Fruit fly (Drosophila melanogaster) whole organism, embryonic: ENCODE results near the gene CG13920.
A peak's percentile ranks its signal among the peaks of the same experiment; 100 is the strongest.

Experiments
- Adf1 ChIP-seq: fragments of 200-800 bp; sonication (Bioruptor generic); IDR thresholded peaks from 2 replicates; pipeline ENCODE4 v1.3.6; 2022; ENCODE audit warnings: missing biosample characterization, missing genetic modification characterization
- Antp ChIP-seq: fragments of 200-800 bp; sonication (Bioruptor generic); optimal IDR thresholded peaks from 3 replicates; lab custom pipeline; 2016; ENCODE audit warnings: missing biosample characterization, missing genetic modification characterization
- CG10462 ChIP-seq: fragments of 200-800 bp; sonication (Bioruptor generic); optimal IDR thresholded peaks from 2 replicates; lab custom pipeline; 2016; ENCODE audit warnings: missing biosample characterization, missing genetic modification characterization
- CG10959 ChIP-seq: fragments of 200-800 bp; sonication (Bioruptor generic); IDR thresholded peaks from 2 replicates; pipeline ENCODE4 v1.3.6; 2022; ENCODE audit warnings: missing biosample characterization, missing genetic modification characterization
- CG11398 ChIP-seq: fragments of 200-800 bp; sonication (Bioruptor generic); optimal IDR thresholded peaks from 2 replicates; lab custom pipeline; 2016; ENCODE audit warnings: missing biosample characterization, missing genetic modification characterization
- CG11723 ChIP-seq: fragments of 200-800 bp; sonication (Bioruptor generic); optimal IDR thresholded peaks from 2 replicates; lab custom pipeline; 2017; ENCODE audit warnings: missing biosample characterization, mild to moderate bottlenecking, missing genetic modification characterization
- CG12236 ChIP-seq: fragments of 200-800 bp; sonication (Bioruptor generic); optimal IDR thresholded peaks from 2 replicates; lab custom pipeline; 2016; ENCODE audit warnings: missing biosample characterization, missing genetic modification characterization
- CG15696 ChIP-seq: fragments of 200-800 bp; sonication (Bioruptor generic); optimal IDR thresholded peaks from 2 replicates; lab custom pipeline; 2019; ENCODE audit warnings: missing biosample characterization, mild to moderate bottlenecking, missing genetic modification characterization, moderate library complexity
- CG16779 ChIP-seq: fragments of 200-800 bp; sonication (Bioruptor generic); IDR thresholded peaks from 2 replicates; pipeline ENCODE4 v1.3.6; 2022; ENCODE audit warnings: missing biosample characterization, missing genetic modification characterization
- CG3281 ChIP-seq: fragments of 200-800 bp; sonication (Bioruptor generic); optimal IDR thresholded peaks from 3 replicates; lab custom pipeline; 2017; ENCODE audit warnings: missing biosample characterization, mild to moderate bottlenecking, missing genetic modification characterization
- CG6254 ChIP-seq: fragments of 200-800 bp; sonication (Bioruptor generic); optimal IDR thresholded peaks from 3 replicates; lab custom pipeline; 2017; ENCODE audit warnings: mild to moderate bottlenecking, missing biosample characterization, missing genetic modification reagents, missing genetic modification characterization
- CG7786 ChIP-seq: fragments of 200-800 bp; sonication (Bioruptor generic); optimal IDR thresholded peaks from 2 replicates; lab custom pipeline; 2016; ENCODE audit warnings: missing biosample characterization, missing genetic modification characterization
- CG7987 ChIP-seq: fragments of 200-800 bp; sonication (Bioruptor generic); optimal IDR thresholded peaks from 2 replicates; lab custom pipeline; 2018; ENCODE audit warnings: missing biosample characterization, mild to moderate bottlenecking, missing genetic modification characterization, moderate library complexity
- CG8089 ChIP-seq: fragments of 200-800 bp; sonication (Bioruptor generic); optimal IDR thresholded peaks from 3 replicates; lab custom pipeline; 2016; ENCODE audit warnings: missing biosample characterization, missing genetic modification characterization
- CG8765 ChIP-seq: fragments of 200-800 bp; sonication (Bioruptor generic); IDR thresholded peaks from 2 replicates; pipeline ENCODE4 v1.3.6; 2022; ENCODE audit warnings: missing biosample characterization, missing genetic modification characterization
- CG9817 ChIP-seq: fragments of 200-800 bp; sonication (Bioruptor generic); optimal IDR thresholded peaks from 2 replicates; lab custom pipeline; 2018; ENCODE audit warnings: missing biosample characterization, mild to moderate bottlenecking, missing genetic modification characterization, moderate library complexity
- Chrac-16 ChIP-seq: fragments of 200-800 bp; sonication (Bioruptor generic); optimal IDR thresholded peaks from 3 replicates; lab custom pipeline; 2016; ENCODE audit warnings: missing biosample characterization, missing genetic modification characterization
- D ChIP-seq, 2 experiments: fragments of 200-800 bp in 1 of 2; fragments of >200 bp in 1 of 2; sonication (Bioruptor generic) in 1 of 2; optimal IDR thresholded peaks; 2 replicates in 1 of 2; 3 replicates in 1 of 2; lab custom pipeline; 2017; ENCODE audit warnings: mild to moderate bottlenecking in 1 of 2, missing biosample characterization in 1 of 2, missing genetic modification characterization in 1 of 2, missing genetic modification reagents in 1 of 2
- Dip2 ChIP-seq: fragments of 200-800 bp; sonication (Bioruptor generic); IDR thresholded peaks from 2 replicates; pipeline ENCODE4 v1.3.6; 2022; ENCODE audit warnings: missing biosample characterization, missing genetic modification characterization
- E2f1 ChIP-seq: fragments of 200-800 bp; sonication (Bioruptor generic); IDR thresholded peaks from 2 replicates; pipeline ENCODE4 v1.3.6; 2022; ENCODE audit warnings: missing biosample characterization, missing genetic modification characterization
- Eip74EF ChIP-seq, 2 experiments: fragments of 200-800 bp in 1 of 2; fragments of >200 bp in 1 of 2; sonication (Bioruptor generic) in 1 of 2; optimal IDR thresholded peaks; 2 replicates each; lab custom pipeline; 2017 to 2019; ENCODE audit warnings: missing biosample characterization in 2 of 2, missing genetic modification characterization in 2 of 2, mild to moderate bottlenecking in 1 of 2, moderate library complexity in 1 of 2
- Ets97D ChIP-seq: fragments of 200-800 bp; sonication (Bioruptor generic); optimal IDR thresholded peaks from 3 replicates; lab custom pipeline; 2016; ENCODE audit warnings: missing biosample characterization, missing genetic modification characterization
- H15 ChIP-seq: fragments of 200-800 bp; sonication (Bioruptor generic); IDR thresholded peaks from 3 replicates; pipeline ENCODE4 v1.3.6; 2022; ENCODE audit warnings: missing biosample characterization, missing genetic modification characterization
- Max ChIP-seq: fragments of 200-800 bp; sonication (Bioruptor generic); optimal IDR thresholded peaks from 2 replicates; lab custom pipeline; 2016; ENCODE audit warnings: missing biosample characterization, mild to moderate bottlenecking, missing genetic modification characterization
- Med ChIP-seq: fragments of 200-800 bp; sonication (Bioruptor generic); peaks from one replicate; lab custom pipeline; 2016; ENCODE audit warnings: missing biosample characterization, missing genetic modification characterization, mild to moderate bottlenecking, inconsistent platforms, moderate library complexity
- NK7.1 ChIP-seq: fragments of 200-800 bp; sonication (Bioruptor generic); optimal IDR thresholded peaks from 3 replicates; lab custom pipeline; 2016; ENCODE audit warnings: missing biosample characterization, missing genetic modification characterization
- Neu2 ChIP-seq: fragments of 200-800 bp; sonication (Bioruptor generic); optimal IDR thresholded peaks from 3 replicates; lab custom pipeline; 2016; ENCODE audit warnings: missing biosample characterization, missing genetic modification characterization, borderline replicate concordance
- Opbp ChIP-seq: fragments of 200-800 bp; sonication (Bioruptor generic); IDR thresholded peaks from 3 replicates; pipeline ENCODE4 v1.3.6; 2022; ENCODE audit warnings: missing biosample characterization, missing genetic modification characterization; ENCODE audit not compliant: partially characterized antibody
- Ravus ChIP-seq: fragments of 200-800 bp; sonication (Bioruptor generic); IDR thresholded peaks from 2 replicates; pipeline ENCODE4 v1.3.6; 2022; ENCODE audit warnings: missing biosample characterization, missing genetic modification characterization
- Scr ChIP-seq: fragments of 200-800 bp; sonication (Bioruptor generic); IDR thresholded peaks from 2 replicates; pipeline ENCODE4 v1.3.6; 2022; ENCODE audit warnings: missing biosample characterization, missing genetic modification characterization; ENCODE audit not compliant: partially characterized antibody
- YL-1 ChIP-seq: fragments of 200-800 bp; sonication (Bioruptor generic); optimal IDR thresholded peaks from 3 replicates; lab custom pipeline; 2017; ENCODE audit warnings: missing biosample characterization, mild to moderate bottlenecking, missing genetic modification characterization
- abd-A ChIP-seq: fragments of 200-800 bp; sonication (Bioruptor generic); optimal IDR thresholded peaks from 3 replicates; lab custom pipeline; 2019; ENCODE audit warnings: missing biosample characterization, mild to moderate bottlenecking, missing genetic modification characterization, moderate library complexity
- az2 ChIP-seq: fragments of 200-800 bp; sonication (Bioruptor generic); optimal IDR thresholded peaks from 3 replicates; lab custom pipeline; 2016; ENCODE audit warnings: missing biosample characterization, missing genetic modification characterization
- bowl ChIP-seq: fragments of 200-800 bp; sonication (Bioruptor generic); IDR thresholded peaks from 2 replicates; pipeline ENCODE4 v1.3.6; 2022; ENCODE audit warnings: missing biosample characterization, missing genetic modification characterization
- cg ChIP-seq: fragments of 200-800 bp; sonication (Bioruptor generic); optimal IDR thresholded peaks from 3 replicates; lab custom pipeline; 2019; ENCODE audit warnings: missing biosample characterization, mild to moderate bottlenecking, missing genetic modification characterization, moderate library complexity
- chif ChIP-seq, 2 experiments: fragments of 200-800 bp; sonication (Bioruptor generic); optimal IDR thresholded peaks; 3 replicates each; lab custom pipeline; 2016; ENCODE audit warnings: missing biosample characterization in 2 of 2, missing genetic modification characterization in 2 of 2
- gce ChIP-seq: fragments of 200-800 bp; sonication (Bioruptor generic); IDR thresholded peaks from 3 replicates; pipeline ENCODE4 v1.3.6; 2022; ENCODE audit warnings: missing biosample characterization, missing genetic modification characterization
- gcm2 ChIP-seq: fragments of 200-800 bp; sonication (Bioruptor generic); optimal IDR thresholded peaks from 2 replicates; lab custom pipeline; 2016; ENCODE audit warnings: missing biosample characterization, missing genetic modification characterization
- gem ChIP-seq: fragments of 200-800 bp; sonication (Bioruptor generic); optimal IDR thresholded peaks from 2 replicates; lab custom pipeline; 2019; ENCODE audit warnings: missing biosample characterization, mild to moderate bottlenecking, missing genetic modification characterization, moderate library complexity
- gfzf ChIP-seq: fragments of 200-800 bp; sonication (Bioruptor generic); optimal IDR thresholded peaks from 2 replicates; lab custom pipeline; 2016; ENCODE audit warnings: missing biosample characterization, mild to moderate bottlenecking, missing genetic modification characterization, moderate library complexity
- gsb-n ChIP-seq: fragments of 200-800 bp; sonication (Bioruptor generic); optimal IDR thresholded peaks from 3 replicates; lab custom pipeline; 2018; ENCODE audit warnings: missing biosample characterization, mild to moderate bottlenecking, missing genetic modification characterization
- h ChIP-seq: fragments of >200 bp; optimal IDR thresholded peaks from 2 replicates; lab custom pipeline; 2017
- hth ChIP-seq: fragments of >200 bp; optimal IDR thresholded peaks from 2 replicates; lab custom pipeline; 2017; ENCODE audit warnings: inconsistent platforms
- kay ChIP-seq: fragments of 200-800 bp; sonication (Bioruptor generic); optimal IDR thresholded peaks from 2 replicates; lab custom pipeline; 2016; ENCODE audit warnings: missing biosample characterization, missing genetic modification characterization
- maf-S ChIP-seq: fragments of 200-800 bp; sonication (Bioruptor generic); optimal IDR thresholded peaks from 2 replicates; lab custom pipeline; 2016; ENCODE audit warnings: missing biosample characterization, missing genetic modification characterization
- pho ChIP-seq: fragments of 200-800 bp; sonication (Bioruptor generic); optimal IDR thresholded peaks from 2 replicates; lab custom pipeline; 2016; ENCODE audit warnings: missing biosample characterization, missing genetic modification characterization
- pita ChIP-seq: fragments of 200-800 bp; sonication (Bioruptor generic); optimal IDR thresholded peaks from 2 replicates; lab custom pipeline; 2017; ENCODE audit warnings: missing biosample characterization, mild to moderate bottlenecking, missing genetic modification characterization
- pros ChIP-seq: fragments of 200-800 bp; sonication (Bioruptor generic); optimal IDR thresholded peaks from 3 replicates; lab custom pipeline; 2019; ENCODE audit warnings: missing biosample characterization, mild to moderate bottlenecking, missing genetic modification characterization, moderate library complexity
- rib ChIP-seq: fragments of 200-800 bp; sonication (Bioruptor generic); IDR thresholded peaks from 2 replicates; pipeline ENCODE4 v1.3.6; 2022; ENCODE audit warnings: missing biosample characterization, missing genetic modification characterization
- tgo ChIP-seq: fragments of 200-800 bp; sonication (Bioruptor generic); IDR thresholded peaks from 3 replicates; pipeline ENCODE4 v1.3.6; 2022; ENCODE audit warnings: missing biosample characterization, missing genetic modification characterization
- vnd ChIP-seq: fragments of 200-800 bp; sonication (Bioruptor generic); IDR thresholded peaks from 3 replicates; pipeline ENCODE4 v1.3.6; 2022; ENCODE audit warnings: missing biosample characterization, missing genetic modification characterization; ENCODE audit not compliant: partially characterized antibody

The CG13920 gene

DNA sequence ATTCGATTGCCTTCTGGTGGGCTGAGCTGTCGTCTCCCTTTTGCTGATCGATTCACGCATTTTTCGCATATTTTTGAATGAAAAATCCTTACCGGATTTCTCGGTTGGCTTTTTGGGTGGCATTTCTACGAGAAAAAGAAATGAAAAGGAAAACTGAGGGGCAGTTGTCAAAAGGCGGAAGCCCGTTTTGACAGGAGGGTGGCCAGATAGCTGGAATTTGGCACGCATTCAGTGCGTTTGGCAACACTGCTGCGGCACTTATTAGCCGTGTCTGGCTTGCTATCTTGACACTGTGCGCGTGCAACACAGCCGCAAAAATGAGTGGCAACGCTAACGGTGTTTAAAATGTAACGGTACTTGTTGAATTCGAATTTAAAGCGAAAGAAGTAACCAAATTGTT lies 19.8 kb downstream of the CG13920 start, which contains the start of gene RpL23A (continued):
- TF ChIP-seq CG8089, result peak; percentile 97
- TF ChIP-seq Med (GFP tag; lab: Kevin White, UChicago), result peak; percentile 100
- TF ChIP-seq Neu2, result peak; percentile 89
- peak; percentile 43; the same call in 1 of the 2 replicates for TF ChIP-seq bowl (GFP tag; lab: Robert Waterston, UW)
- peak; percentile 92 for TF ChIP-seq H15 (GFP tag; lab: Robert Waterston, UW)
- TF ChIP-seq Opbp (GFP tag; lab: Robert Waterston, UW), result peak; percentile 81
- TF ChIP-seq YL-1, result peak; percentile 98
- TF ChIP-seq CG9817 (tag; lab: Kevin White, UChicago), result peak; percentile 96
- no peak for TF ChIP-seq Dip2 (GFP tag; lab: Robert Waterston, UW)
- TF ChIP-seq vnd (GFP tag; lab: Robert Waterston, UW), result no peak
- peak; percentile 96 for TF ChIP-seq CG11398 (GFP tag; lab: Kevin White, UChicago)
- peak; percentile 89 for TF ChIP-seq az2
- TF ChIP-seq gce (GFP tag; lab: Robert Waterston, UW), result peak; percentile 88
- peak; percentile 89 for TF ChIP-seq E2f1 (GFP tag; lab: Robert Waterston, UW)
- TF ChIP-seq CG7786 (GFP tag; lab: Kevin White, UChicago), result peak; percentile 95
- peak; percentile 99 for TF ChIP-seq CG7987
- TF ChIP-seq Scr (GFP tag; lab: Robert Waterston, UW), result peak; percentile 43; the same call in 1 of the 2 replicates
- peak; percentile 83 for TF ChIP-seq CG6254
- peak; percentile 98 for TF ChIP-seq Antp (GFP tag; lab: Kevin White, UChicago)
- TF ChIP-seq gcm2 (GFP tag; lab: Kevin White, UChicago), result peak; percentile 90
- peak; percentile 100 for TF ChIP-seq Ets97D (GFP tag; lab: Kevin White, UChicago)
- TF ChIP-seq CG11723, result peak; percentile 94
- TF ChIP-seq h, result no peak
- TF ChIP-seq CG12236, result peak; percentile 89
- peak; percentile 92 for TF ChIP-seq gsb-n
- TF ChIP-seq pho (GFP tag; lab: Kevin White, UChicago), result peak; percentile 97
- no peak for TF ChIP-seq hth (lab: Kevin White, UChicago)
- peak; percentile 95 to 96 for TF ChIP-seq chif (GFP tag; optimal IDR thresholded peaks at IDR 0.05; lab: Kevin White, UChicago)
- TF ChIP-seq CG3281 (GFP tag; lab: Kevin White, UChicago), result peak; percentile 94
- no peak for TF ChIP-seq pita
- TF ChIP-seq gfzf (GFP tag; lab: Kevin White, UChicago), result peak; percentile 58
- TF ChIP-seq NK7.1 (GFP tag; lab: Kevin White, UChicago), result peak; percentile 94
- peak; percentile 71 for TF ChIP-seq CG15696
- peak; percentile 62 for TF ChIP-seq Ravus (GFP tag; lab: Robert Waterston, UW)
- peak; percentile 23 for TF ChIP-seq pros (GFP tag; lab: Kevin White, UChicago)
- TF ChIP-seq D (optimal IDR thresholded peaks at IDR 0.05; lab: Kevin White, UChicago), result peak; percentile 69
- peak; percentile 92 for TF ChIP-seq D (GFP tag; optimal IDR thresholded peaks at IDR 0.05; lab: Kevin White, UChicago)
- peak; percentile 93 for TF ChIP-seq rib (GFP tag; lab: Robert Waterston, UW)
- TF ChIP-seq kay (GFP tag; lab: Kevin White, UChicago), result peak; percentile 78
- TF ChIP-seq maf-S (GFP tag; lab: Kevin White, UChicago), result peak; percentile 96
- peak; percentile 89 for TF ChIP-seq CG10959 (GFP tag; lab: Robert Waterston, UW)
- TF ChIP-seq abd-A (tag; lab: Kevin White, UChicago), result peak; percentile 62
- TF ChIP-seq Max (GFP tag; lab: Kevin White, UChicago), result peak; percentile 95
- peak in 1 of 2 experiments; percentile 70 for TF ChIP-seq Eip74EF (GFP tag; optimal IDR thresholded peaks at IDR 0.05; lab: Kevin White, UChicago)
- TF ChIP-seq CG8765 (GFP tag; lab: Robert Waterston, UW), result peak; percentile 82
- TF ChIP-seq cg (GFP tag; lab: Kevin White, UChicago), result no peak
- TF ChIP-seq Adf1 (GFP tag; lab: Robert Waterston, UW), result peak; percentile 78
- peak; percentile 84 for TF ChIP-seq gem (tag; lab: Kevin White, UChicago)
- peak; percentile 89 for TF ChIP-seq Chrac-16
- TF ChIP-seq CG10462 (GFP tag; lab: Kevin White, UChicago), result peak; percentile 88
- peak; percentile 93 for TF ChIP-seq CG16779
- TF ChIP-seq tgo (GFP tag; lab: Robert Waterston, UW), result peak; percentile 90
